Fruit fly (Drosophila melanogaster) whole organism, embryonic: ENCODE results near the gene CG3662.

Experiments used
- Abd-B ChIP-seq: fragments of 200-800 bp; sonication (Bioruptor generic); optimal IDR thresholded peaks from 2 replicates; lab custom pipeline; 2018; ENCODE audit warnings: missing biosample characterization, mild to moderate bottlenecking, missing genetic modification characterization, moderate library complexity
- BEAF-32 ChIP-seq: fragments of 200-800 bp; sonication (Bioruptor generic); optimal IDR thresholded peaks from 3 replicates; lab custom pipeline; 2017; ENCODE audit warnings: missing biosample characterization, missing genetic modification characterization, mild to moderate bottlenecking, moderate library complexity, missing genetic modification reagents
- Bdp1 ChIP-seq: fragments of 200-800 bp; sonication (Bioruptor generic); optimal IDR thresholded peaks from 3 replicates; lab custom pipeline; 2016; ENCODE audit warnings: missing biosample characterization, missing genetic modification characterization
- CG10979 ChIP-seq: fragments of 200-800 bp; sonication (Bioruptor generic); optimal IDR thresholded peaks from 2 replicates; lab custom pipeline; 2018; ENCODE audit warnings: missing biosample characterization, mild to moderate bottlenecking, missing genetic modification characterization, moderate library complexity
- CG11695 ChIP-seq: fragments of 200-800 bp; sonication (Bioruptor generic); IDR thresholded peaks from 3 replicates; pipeline ENCODE4 v1.3.6; 2022; ENCODE audit warnings: missing biosample characterization, missing genetic modification characterization
- CG18011 ChIP-seq: fragments of 200-800 bp; sonication (Bioruptor generic); optimal IDR thresholded peaks from 2 replicates; lab custom pipeline; 2017; ENCODE audit warnings: missing biosample characterization, missing genetic modification characterization, mild to moderate bottlenecking, moderate library complexity, missing genotype
- CG18599 ChIP-seq: fragments of 200-800 bp; sonication (Bioruptor generic); optimal IDR thresholded peaks from 3 replicates; lab custom pipeline; 2017; ENCODE audit warnings: missing biosample characterization, missing genetic modification characterization, mild to moderate bottlenecking, moderate library complexity, missing genetic modification reagents
- CG30020 ChIP-seq: fragments of 200-800 bp; optimal IDR thresholded peaks from 2 replicates; lab custom pipeline; 2019; ENCODE audit warnings: missing biosample characterization, mild to moderate bottlenecking, missing genetic modification characterization, moderate library complexity
- CG32772 ChIP-seq: fragments of 200-800 bp; sonication (Bioruptor generic); IDR thresholded peaks from 2 replicates; pipeline ENCODE4 v1.3.6; 2022; ENCODE audit warnings: missing biosample characterization, missing genetic modification characterization
- CG3847 ChIP-seq: fragments of 200-800 bp; sonication (Bioruptor generic); IDR thresholded peaks from 2 replicates; pipeline ENCODE4 v1.3.6; 2022; ENCODE audit warnings: missing biosample characterization, missing genetic modification characterization
- CG4282 ChIP-seq: fragments of 200-800 bp; sonication (Bioruptor generic); optimal IDR thresholded peaks from 2 replicates; lab custom pipeline; 2016; ENCODE audit warnings: missing biosample characterization, missing genetic modification characterization
- CG6689 ChIP-seq: fragments of 200-800 bp; sonication (Bioruptor generic); IDR thresholded peaks from 2 replicates; pipeline ENCODE4 v1.3.6; 2022; ENCODE audit warnings: missing biosample characterization, missing genetic modification characterization
- CG6854 ChIP-seq: fragments of 200-800 bp; sonication (Bioruptor generic); optimal IDR thresholded peaks from 3 replicates; lab custom pipeline; 2017; ENCODE audit warnings: missing biosample characterization, mild to moderate bottlenecking, missing genetic modification characterization
- CG7963 ChIP-seq: fragments of 200-800 bp; sonication (Bioruptor generic); IDR thresholded peaks from 3 replicates; pipeline ENCODE4 v1.3.6; 2022; ENCODE audit warnings: missing biosample characterization, missing genetic modification characterization; ENCODE audit not compliant: partially characterized antibody
- CG9817 ChIP-seq: fragments of 200-800 bp; sonication (Bioruptor generic); optimal IDR thresholded peaks from 2 replicates; lab custom pipeline; 2018; ENCODE audit warnings: missing biosample characterization, mild to moderate bottlenecking, missing genetic modification characterization, moderate library complexity
- Chrac-16 ChIP-seq: fragments of 200-800 bp; sonication (Bioruptor generic); optimal IDR thresholded peaks from 3 replicates; lab custom pipeline; 2016; ENCODE audit warnings: missing biosample characterization, missing genetic modification characterization
- Dad ChIP-seq: fragments of 200-800 bp; sonication (Bioruptor generic); optimal IDR thresholded peaks from 3 replicates; lab custom pipeline; 2016; ENCODE audit warnings: missing biosample characterization, missing genetic modification characterization
- Ets97D ChIP-seq: fragments of 200-800 bp; sonication (Bioruptor generic); optimal IDR thresholded peaks from 3 replicates; lab custom pipeline; 2016; ENCODE audit warnings: missing biosample characterization, missing genetic modification characterization
- Gug ChIP-seq: fragments of 200-800 bp; sonication (Bioruptor generic); IDR thresholded peaks from 4 replicates; pipeline ENCODE4 v1.3.6; 2022; ENCODE audit warnings: missing biosample characterization, missing genetic modification characterization
- H15 ChIP-seq: fragments of 200-800 bp; sonication (Bioruptor generic); IDR thresholded peaks from 3 replicates; pipeline ENCODE4 v1.3.6; 2022; ENCODE audit warnings: missing biosample characterization, missing genetic modification characterization
- Hmr ChIP-seq: fragments of 200-800 bp; sonication (Bioruptor generic); optimal IDR thresholded peaks from 3 replicates; lab custom pipeline; 2017; ENCODE audit warnings: mild to moderate bottlenecking, missing biosample characterization, missing genetic modification reagents, missing genetic modification characterization
- Med ChIP-seq: fragments of 200-800 bp; sonication (Bioruptor generic); peaks from one replicate; lab custom pipeline; 2016; ENCODE audit warnings: missing biosample characterization, missing genetic modification characterization, mild to moderate bottlenecking, inconsistent platforms, moderate library complexity
- Meics ChIP-seq: fragments of 200-800 bp; sonication (Bioruptor generic); optimal IDR thresholded peaks from 2 replicates; lab custom pipeline; 2017; ENCODE audit warnings: missing biosample characterization, mild to moderate bottlenecking, missing genetic modification characterization
- Myb ChIP-seq: fragments of 200-800 bp; sonication (Bioruptor generic); optimal IDR thresholded peaks from 2 replicates; lab custom pipeline; 2016; ENCODE audit warnings: missing biosample characterization, missing genetic modification characterization
- Nf-YA ChIP-seq: fragments of 200-800 bp; sonication (Bioruptor generic); IDR thresholded peaks from 2 replicates; pipeline ENCODE4 v1.3.6; 2022; ENCODE audit warnings: missing biosample characterization, missing genetic modification characterization
- Side ChIP-seq: fragments of 200-800 bp; sonication (Bioruptor generic); optimal IDR thresholded peaks from 2 replicates; lab custom pipeline; 2016; ENCODE audit warnings: missing biosample characterization, missing genetic modification characterization
- Ssrp ChIP-seq: fragments of 200-800 bp; sonication (Bioruptor generic); optimal IDR thresholded peaks from 2 replicates; lab custom pipeline; 2018; ENCODE audit warnings: missing biosample characterization, mild to moderate bottlenecking, missing genetic modification characterization, moderate library complexity
- Usf ChIP-seq: fragments of 200-800 bp; sonication (Bioruptor generic); optimal IDR thresholded peaks from 2 replicates; lab custom pipeline; 2017; ENCODE audit warnings: missing genotype, missing biosample characterization, missing genetic modification characterization
- al ChIP-seq: fragments of 200-800 bp; sonication (Bioruptor generic); IDR thresholded peaks from 2 replicates; pipeline ENCODE4 v1.3.6; 2022; ENCODE audit warnings: missing biosample characterization, missing genetic modification characterization
- ap ChIP-seq: fragments of 200-800 bp; sonication (Bioruptor generic); IDR thresholded peaks from 2 replicates; pipeline ENCODE4 v1.3.6; 2022; ENCODE audit warnings: missing biosample characterization, missing genetic modification characterization
- ara ChIP-seq: fragments of 200-800 bp; sonication (Bioruptor generic); IDR thresholded peaks from 2 replicates; pipeline ENCODE4 v1.3.6; 2022; ENCODE audit warnings: missing biosample characterization, missing genetic modification characterization
- bowl ChIP-seq: fragments of 200-800 bp; sonication (Bioruptor generic); IDR thresholded peaks from 2 replicates; pipeline ENCODE4 v1.3.6; 2022; ENCODE audit warnings: missing biosample characterization, missing genetic modification characterization
- bsh ChIP-seq, 2 experiments: fragments of 200-800 bp; sonication (Bioruptor generic); optimal IDR thresholded peaks; 2 replicates each; lab custom pipeline; 2017 to 2018; ENCODE audit warnings: mild to moderate bottlenecking in 2 of 2, missing biosample characterization in 2 of 2, missing genetic modification characterization in 2 of 2, moderate library complexity in 1 of 2
- crc ChIP-seq: fragments of 200-800 bp; sonication (Bioruptor generic); optimal IDR thresholded peaks from 2 replicates; lab custom pipeline; 2016; ENCODE audit warnings: missing biosample characterization, missing genetic modification characterization
- dmrt99B ChIP-seq: fragments of 200-800 bp; sonication (Bioruptor generic); optimal IDR thresholded peaks from 2 replicates; lab custom pipeline; 2018; ENCODE audit warnings: missing biosample characterization, mild to moderate bottlenecking, missing genetic modification characterization, moderate library complexity
- ewg ChIP-seq: fragments of 200-800 bp; sonication (Bioruptor generic); optimal IDR thresholded peaks from 3 replicates; lab custom pipeline; 2017; ENCODE audit warnings: mild to moderate bottlenecking, missing biosample characterization, missing genetic modification reagents, missing genetic modification characterization
- exex ChIP-seq: fragments of 200-800 bp; sonication (Bioruptor generic); optimal IDR thresholded peaks from 4 replicates; lab custom pipeline; 2018; ENCODE audit warnings: missing biosample characterization, mild to moderate bottlenecking, missing genetic modification characterization, moderate library complexity
- fu2 ChIP-seq: fragments of 200-800 bp; sonication (Bioruptor generic); optimal IDR thresholded peaks from 2 replicates; lab custom pipeline; 2016; ENCODE audit warnings: missing biosample characterization, missing genetic modification characterization
- grn ChIP-seq: fragments of 200-800 bp; sonication (Bioruptor generic); optimal IDR thresholded peaks from 3 replicates; lab custom pipeline; 2017; ENCODE audit warnings: missing biosample characterization, missing genetic modification characterization
- gsb ChIP-seq: fragments of 200-800 bp; sonication (Bioruptor generic); IDR thresholded peaks from 2 replicates; pipeline ENCODE4 v1.3.6; 2022; ENCODE audit warnings: missing biosample characterization, missing genetic modification characterization
- hb ChIP-seq: fragments of 200-800 bp; sonication (Bioruptor generic); IDR thresholded peaks from 3 replicates; pipeline ENCODE4 v1.3.6; 2022; ENCODE audit warnings: missing biosample characterization, missing genetic modification characterization; ENCODE audit not compliant: partially characterized antibody
- mirr ChIP-seq: fragments of 200-800 bp; sonication (Bioruptor generic); optimal IDR thresholded peaks from 3 replicates; lab custom pipeline; 2018; ENCODE audit warnings: missing biosample characterization, mild to moderate bottlenecking, missing genetic modification characterization
- sisA ChIP-seq: fragments of 200-800 bp; sonication (Bioruptor generic); IDR thresholded peaks from 2 replicates; pipeline ENCODE4 v1.3.6; 2022; ENCODE audit warnings: missing biosample characterization, missing genetic modification characterization
- sqz ChIP-seq: fragments of 200-800 bp; sonication (Bioruptor generic); optimal IDR thresholded peaks from 3 replicates; lab custom pipeline; 2018; ENCODE audit warnings: missing biosample characterization, mild to moderate bottlenecking, missing genetic modification characterization
- ssp ChIP-seq: fragments of 200-800 bp; sonication (Bioruptor generic); IDR thresholded peaks from 2 replicates; pipeline ENCODE4 v1.3.6; 2022; ENCODE audit warnings: missing biosample characterization, missing genetic modification characterization
- sug ChIP-seq: fragments of 200-800 bp; optimal IDR thresholded peaks from 2 replicates; lab custom pipeline; 2019; ENCODE audit warnings: missing biosample characterization, mild to moderate bottlenecking, missing genetic modification characterization, moderate library complexity
- trh ChIP-seq: fragments of 200-800 bp; sonication (Bioruptor generic); optimal IDR thresholded peaks from 2 replicates; lab custom pipeline; 2016; ENCODE audit warnings: missing biosample characterization, missing genetic modification characterization
- twi ChIP-seq: fragments of 200-800 bp; optimal IDR thresholded peaks from 2 replicates; lab custom pipeline; 2019; ENCODE audit warnings: missing biosample characterization, mild to moderate bottlenecking, missing genetic modification characterization, moderate library complexity

The CG3662 gene

DNA sequence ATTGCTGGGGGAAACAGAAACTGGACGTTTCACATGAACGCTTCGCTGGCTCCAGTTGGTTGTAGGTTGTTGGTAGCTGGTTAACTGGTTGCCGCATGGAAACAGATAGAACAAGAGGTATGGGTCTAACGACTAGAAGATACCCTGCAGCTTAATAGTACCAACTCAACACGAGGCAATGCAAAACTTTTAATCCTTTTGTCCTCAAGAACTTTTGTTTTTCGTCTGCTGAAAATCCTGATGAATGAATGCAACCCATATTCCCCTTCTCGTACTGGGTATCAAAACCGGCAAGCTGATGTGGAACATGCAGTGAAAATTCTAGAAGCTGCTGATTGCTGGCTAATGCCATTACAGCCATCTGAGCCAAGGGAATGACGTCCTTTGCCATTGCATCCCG, 16.9 kb downstream of the CG3662 start (continued):
- TF ChIP-seq CG4282 (GFP tag; lab: Kevin White, UChicago) (no peak), CG9817 (tag; lab: Kevin White, UChicago) (peak; percentile 40), CG10979 (tag; lab: Kevin White, UChicago) (peak; percentile 44), CG6854 (no peak), CG32772 (GFP tag; lab: Robert Waterston, UW) (0 out of 2 replicates have a peak, but pooled peaks have one; percentile 9), CG18011 (no peak), Chrac-16 (GFP tag; lab: Kevin White, UChicago) (peak; percentile 58), sisA (GFP tag; lab: Robert Waterston, UW) (peak; percentile 44; the same call in 1 of the 2 replicates), fu2 (peak; percentile 12), Nf-YA (GFP tag; lab: Robert Waterston, UW) (no peak), dmrt99B (tag; lab: Kevin White, UChicago) (peak; percentile 35), Side (no peak), H15 (GFP tag; lab: Robert Waterston, UW) (no peak)
- TF ChIP-seq, all 482 proteins: peak for 89

DNA sequence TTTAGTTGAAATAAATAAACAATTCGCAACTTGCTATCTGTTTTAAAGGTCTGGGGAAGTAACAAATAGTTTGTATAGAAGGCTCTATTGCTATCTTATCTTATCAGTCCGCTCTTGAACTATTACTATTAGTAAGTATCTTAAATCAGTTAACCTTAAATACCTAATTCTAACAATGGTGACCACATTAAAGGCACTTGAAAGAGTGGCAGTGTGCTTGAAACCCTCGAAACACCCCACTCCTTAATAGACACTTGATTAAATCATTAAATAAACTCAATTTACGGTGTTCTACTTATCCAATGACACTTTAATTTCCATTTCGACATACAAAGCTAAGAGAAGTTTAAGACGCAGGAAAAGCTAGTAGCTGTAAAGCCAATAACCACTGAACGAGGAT, 17.7 kb downstream of the CG3662 start:
- TF ChIP-seq exex (tag; lab: Kevin White, UChicago) (peak; percentile 97), CG30020 (no peak), crc (GFP tag; lab: Kevin White, UChicago) (no peak), CG18599 (GFP tag; lab: Kevin White, UChicago) (peak; percentile 3), Ets97D (GFP tag; lab: Kevin White, UChicago) (no peak), grn (GFP tag; lab: Kevin White, UChicago) (peak; percentile 22), CG3847 (GFP tag; lab: Robert Waterston, UW) (no peak), bsh (GFP tag; optimal IDR thresholded peaks at IDR 0.05; lab: Kevin White, UChicago) (no peak), Abd-B (GFP tag; lab: Kevin White, UChicago) (no peak), sqz (no peak), Meics (GFP tag; lab: Kevin White, UChicago) (no peak), Chrac-16 (GFP tag; lab: Kevin White, UChicago) (no peak), mirr (GFP tag; lab: Kevin White, UChicago) (peak; percentile 62), sug (peak; percentile 29), ssp (GFP tag; lab: Robert Waterston, UW) (no peak), Myb (GFP tag; lab: Kevin White, UChicago) (no peak), hb (GFP tag; lab: Robert Waterston, UW) (no peak), ara (GFP tag; lab: Robert Waterston, UW) (no peak), trh (no peak), twi (tag; lab: Kevin White, UChicago) (no peak), gsb (GFP tag; lab: Robert Waterston, UW) (no peak), Ssrp (tag; lab: Kevin White, UChicago) (no peak), ewg (GFP tag; lab: Kevin White, UChicago) (no peak), CG6689 (GFP tag; lab: Robert Waterston, UW) (no peak), Hmr (GFP tag; lab: Kevin White, UChicago) (no peak), CG7963 (no peak), bowl (GFP tag; lab: Robert Waterston, UW) (no peak), Usf (no peak), al (GFP tag; lab: Robert Waterston, UW) (no peak), Dad (no peak), CG11695 (GFP tag; lab: Robert Waterston, UW) (no peak), Gug (GFP tag; lab: Robert Waterston, UW) (no peak), Med (peak; percentile 3), ap (no peak), BEAF-32 (GFP tag; lab: Kevin White, UChicago) (no peak), Bdp1 (GFP tag; lab: Kevin White, UChicago) (no peak)
